Worm (Caenorhabditis elegans) whole organism, late embryonic: ENCODE data around the gene K10B3.1.

Source experiments
- F13H6.1 ChIP-seq: sonication (generic microtip); optimal IDR thresholded peaks from 2 replicates; lab custom pipeline; 2016; ENCODE audit warnings: missing genetic modification characterization, missing compliant biosample characterization
- K09A11.1 ChIP-seq: sonication (generic microtip); optimal IDR thresholded peaks from 2 replicates; lab custom pipeline; 2017; ENCODE audit warnings: antibody characterized with exemption, mild to moderate bottlenecking, missing genetic modification characterization, missing compliant biosample characterization; ENCODE audit not compliant: insufficient read depth
- ceh-2 ChIP-seq: sonication (generic microtip); optimal IDR thresholded peaks from 2 replicates; lab custom pipeline; 2016; ENCODE audit warnings: missing genotype, missing genetic modification characterization, missing compliant biosample characterization
- ceh-22 ChIP-seq: sonication (generic microtip); optimal IDR thresholded peaks from 2 replicates; lab custom pipeline; 2017; ENCODE audit warnings: missing biosample characterization, missing genetic modification characterization
- ceh-31 ChIP-seq: sonication (generic microtip); optimal IDR thresholded peaks from 2 replicates; lab custom pipeline; 2016; ENCODE audit warnings: missing genetic modification characterization, missing compliant biosample characterization
- ceh-9 ChIP-seq: sonication (generic microtip); optimal IDR thresholded peaks from 2 replicates; lab custom pipeline; 2016; ENCODE audit warnings: mild to moderate bottlenecking, missing genetic modification characterization, inconsistent platforms, missing compliant biosample characterization
- hlh-8 ChIP-seq: sonication (generic microtip); optimal IDR thresholded peaks from 2 replicates; lab custom pipeline; 2016; ENCODE audit warnings: missing genotype, missing genetic modification characterization, missing compliant biosample characterization
- nfya-1 ChIP-seq: sonication (generic microtip); optimal IDR thresholded peaks from 2 replicates; lab custom pipeline; 2017; ENCODE audit warnings: missing genetic modification characterization, mild to moderate bottlenecking, missing compliant biosample characterization, antibody characterized with exemption, moderate library complexity
- pag-3 ChIP-seq: sonication (generic microtip); optimal IDR thresholded peaks from 2 replicates; lab custom pipeline; 2016; ENCODE audit warnings: missing compliant biosample characterization, missing genetic modification characterization, borderline replicate concordance
- pqm-1 ChIP-seq: sonication (generic microtip); optimal IDR thresholded peaks from 2 replicates; lab custom pipeline; 2016; ENCODE audit warnings: missing genetic modification characterization, missing compliant biosample characterization
- sdc-2 ChIP-seq: sonication (generic microtip); optimal IDR thresholded peaks from 2 replicates; lab custom pipeline; 2016; ENCODE audit warnings: missing genotype, missing genetic modification characterization, missing compliant biosample characterization
- tbx-2 ChIP-seq: sonication (generic microtip); optimal IDR thresholded peaks from 2 replicates; lab custom pipeline; 2016; ENCODE audit warnings: missing genetic modification characterization, missing compliant biosample characterization

DNA sequence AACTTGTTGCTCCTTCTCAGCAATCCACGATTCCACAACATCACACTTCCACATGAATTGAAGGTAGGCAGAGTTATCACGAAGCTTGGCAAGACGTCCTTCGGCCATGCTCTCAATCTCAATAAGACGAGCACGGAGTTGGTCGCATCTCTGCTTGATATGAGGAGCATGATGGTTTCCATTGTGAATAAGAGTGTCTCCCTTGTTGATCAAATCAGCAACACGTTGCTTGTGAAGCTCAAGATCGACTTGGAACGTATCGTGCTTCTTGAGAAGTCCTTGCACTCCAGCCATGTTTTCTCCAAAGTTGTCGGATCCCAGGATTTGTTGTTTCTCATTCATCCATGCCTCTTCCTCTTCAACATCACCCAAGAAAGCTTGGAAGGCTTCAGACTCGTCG lies 15.7 kb upstream of the K10B3.1 start:
- TF ChIP-seq ceh-22 (tag; lab: Kevin White, UChicago): no peak
- no peak for TF ChIP-seq pqm-1 (tag; lab: Kevin White, UChicago)
- TF ChIP-seq ceh-9 (tag; lab: Kevin White, UChicago): no peak
- TF ChIP-seq tbx-2: no peak
- no peak for TF ChIP-seq sdc-2
- TF ChIP-seq ceh-31 (tag; lab: Kevin White, UChicago): no peak
- no peak for TF ChIP-seq F13H6.1 (tag; lab: Kevin White, UChicago)
- no peak for TF ChIP-seq hlh-8
- TF ChIP-seq pag-3 (tag; lab: Kevin White, UChicago): no peak
- no peak for TF ChIP-seq nfya-1 (tag; lab: Kevin White, UChicago)
- TF ChIP-seq K09A11.1 (tag; lab: Kevin White, UChicago): no peak
- TF ChIP-seq ceh-2 (tag; lab: Kevin White, UChicago): no peak
